Fruit fly (Drosophila melanogaster) whole organism, embryonic: ENCODE results near the gene CG7551.

ENCODE experiments used
- B-H1 ChIP-seq: fragments of 200-800 bp; sonication (Bioruptor generic); IDR thresholded peaks from 3 replicates; pipeline ENCODE4 v1.3.6; 2022; ENCODE audit warnings: missing biosample characterization, missing genetic modification characterization
- CG10462 ChIP-seq: fragments of 200-800 bp; sonication (Bioruptor generic); optimal IDR thresholded peaks from 2 replicates; lab custom pipeline; 2016; ENCODE audit warnings: missing biosample characterization, missing genetic modification characterization
- CG10979 ChIP-seq: fragments of 200-800 bp; sonication (Bioruptor generic); optimal IDR thresholded peaks from 2 replicates; lab custom pipeline; 2018; ENCODE audit warnings: missing biosample characterization, mild to moderate bottlenecking, missing genetic modification characterization, moderate library complexity
- CG11560 ChIP-seq: fragments of 200-800 bp; sonication (Bioruptor generic); IDR thresholded peaks from 3 replicates; pipeline ENCODE4 v1.3.6; 2022; ENCODE audit warnings: missing biosample characterization, missing genetic modification characterization
- CG11723 ChIP-seq: fragments of 200-800 bp; sonication (Bioruptor generic); optimal IDR thresholded peaks from 2 replicates; lab custom pipeline; 2017; ENCODE audit warnings: missing biosample characterization, mild to moderate bottlenecking, missing genetic modification characterization
- CG1529 ChIP-seq: fragments of 200-800 bp; sonication (Bioruptor generic); optimal IDR thresholded peaks from 3 replicates; lab custom pipeline; 2018; ENCODE audit warnings: missing biosample characterization, missing genetic modification characterization
- CG1602 ChIP-seq: fragments of 200-800 bp; sonication (Bioruptor generic); optimal IDR thresholded peaks from 3 replicates; lab custom pipeline; 2016; ENCODE audit warnings: missing biosample characterization, missing genetic modification characterization
- CG1647 ChIP-seq: fragments of 200-800 bp; sonication (Bioruptor generic); optimal IDR thresholded peaks from 3 replicates; lab custom pipeline; 2016; ENCODE audit warnings: missing biosample characterization, missing genetic modification characterization
- CG16815 ChIP-seq: fragments of 200-800 bp; sonication (Bioruptor generic); optimal IDR thresholded peaks from 3 replicates; lab custom pipeline; 2017; ENCODE audit warnings: missing biosample characterization, mild to moderate bottlenecking, missing genetic modification characterization
- CG17328 ChIP-seq: fragments of 200-800 bp; sonication (Bioruptor generic); IDR thresholded peaks from 2 replicates; pipeline ENCODE4 v1.3.6; 2022; ENCODE audit warnings: missing biosample characterization, missing genetic modification characterization
- CG31441 ChIP-seq: fragments of 200-800 bp; sonication (Bioruptor generic); IDR thresholded peaks from 2 replicates; pipeline ENCODE4 v1.3.6; 2022; ENCODE audit warnings: missing biosample characterization, missing genetic modification characterization
- CG3847 ChIP-seq: fragments of 200-800 bp; sonication (Bioruptor generic); IDR thresholded peaks from 2 replicates; pipeline ENCODE4 v1.3.6; 2022; ENCODE audit warnings: missing biosample characterization, missing genetic modification characterization
- CG5245 ChIP-seq: fragments of 200-800 bp; sonication (Bioruptor generic); optimal IDR thresholded peaks from 3 replicates; lab custom pipeline; 2016; ENCODE audit warnings: missing biosample characterization, missing genetic modification characterization
- CG6813 ChIP-seq: fragments of 200-800 bp; sonication (Bioruptor generic); optimal IDR thresholded peaks from 2 replicates; lab custom pipeline; 2017; ENCODE audit warnings: missing biosample characterization, missing genetic modification characterization, mild to moderate bottlenecking, moderate library complexity, missing genetic modification reagents
- CG7372 ChIP-seq: fragments of 200-800 bp; sonication (Bioruptor generic); IDR thresholded peaks from 2 replicates; pipeline ENCODE4 v1.3.6; 2022; ENCODE audit warnings: missing biosample characterization, missing genetic modification characterization
- D ChIP-seq, 2 experiments: fragments of 200-800 bp in 1 of 2; fragments of >200 bp in 1 of 2; sonication (Bioruptor generic) in 1 of 2; optimal IDR thresholded peaks; 2 replicates in 1 of 2; 3 replicates in 1 of 2; lab custom pipeline; 2017; ENCODE audit warnings: mild to moderate bottlenecking in 1 of 2, missing biosample characterization in 1 of 2, missing genetic modification characterization in 1 of 2, missing genetic modification reagents in 1 of 2
- Dref ChIP-seq: fragments of 200-800 bp; sonication (Bioruptor generic); IDR thresholded peaks from 2 replicates; pipeline ENCODE4 v1.3.6; 2022; ENCODE audit warnings: missing biosample characterization, missing genetic modification characterization
- H15 ChIP-seq: fragments of 200-800 bp; sonication (Bioruptor generic); IDR thresholded peaks from 3 replicates; pipeline ENCODE4 v1.3.6; 2022; ENCODE audit warnings: missing biosample characterization, missing genetic modification characterization
- HLHmδ ChIP-seq: fragments of 200-800 bp; sonication (Bioruptor generic); optimal IDR thresholded peaks from 2 replicates; lab custom pipeline; 2018; ENCODE audit warnings: missing biosample characterization, mild to moderate bottlenecking, missing genetic modification characterization, moderate library complexity
- Hand ChIP-seq: fragments of 200-800 bp; sonication (Bioruptor generic); optimal IDR thresholded peaks from 2 replicates; lab custom pipeline; 2017; ENCODE audit warnings: mild to moderate bottlenecking, missing biosample characterization, missing genetic modification reagents, missing genetic modification characterization
- Hmx ChIP-seq: fragments of 200-800 bp; sonication (Bioruptor generic); optimal IDR thresholded peaks from 2 replicates; lab custom pipeline; 2016; ENCODE audit warnings: missing biosample characterization, missing genetic modification characterization
- Hr51 ChIP-seq, 2 experiments: fragments of 200-800 bp; sonication (Bioruptor generic); optimal IDR thresholded peaks; 2 replicates in 1 of 2; 3 replicates in 1 of 2; lab custom pipeline; 2016 to 2018; ENCODE audit warnings: missing biosample characterization in 2 of 2, missing genetic modification characterization in 2 of 2, mild to moderate bottlenecking in 1 of 2, moderate library complexity in 1 of 2
- Lhr ChIP-seq: fragments of 200-800 bp; sonication (Bioruptor generic); optimal IDR thresholded peaks from 3 replicates; lab custom pipeline; 2017; ENCODE audit warnings: mild to moderate bottlenecking, missing biosample characterization, missing genetic modification reagents, missing genetic modification characterization
- MBD-R2 ChIP-seq: fragments of 200-800 bp; sonication (Bioruptor generic); IDR thresholded peaks from 2 replicates; pipeline ENCODE4 v1.3.6; 2022; ENCODE audit warnings: missing biosample characterization, missing genetic modification characterization
- Med ChIP-seq: fragments of 200-800 bp; sonication (Bioruptor generic); peaks from one replicate; lab custom pipeline; 2016; ENCODE audit warnings: missing biosample characterization, missing genetic modification characterization, mild to moderate bottlenecking, inconsistent platforms, moderate library complexity
- Oli ChIP-seq: fragments of 200-800 bp; sonication (Bioruptor generic); optimal IDR thresholded peaks from 2 replicates; lab custom pipeline; 2018; ENCODE audit warnings: missing biosample characterization, mild to moderate bottlenecking, missing genetic modification characterization, moderate library complexity
- Opbp ChIP-seq: fragments of 200-800 bp; sonication (Bioruptor generic); IDR thresholded peaks from 3 replicates; pipeline ENCODE4 v1.3.6; 2022; ENCODE audit warnings: missing biosample characterization, missing genetic modification characterization; ENCODE audit not compliant: partially characterized antibody
- Ptx1 ChIP-seq: fragments of 200-800 bp; sonication (Bioruptor generic); IDR thresholded peaks from 2 replicates; pipeline ENCODE4 v1.3.6; 2022; ENCODE audit warnings: missing biosample characterization, missing genetic modification characterization
- cas ChIP-seq: fragments of 200-800 bp; sonication (Bioruptor generic); IDR thresholded peaks from 2 replicates; pipeline ENCODE4 v1.3.6; 2022; ENCODE audit warnings: missing biosample characterization, missing genetic modification characterization
- crc ChIP-seq: fragments of 200-800 bp; sonication (Bioruptor generic); optimal IDR thresholded peaks from 2 replicates; lab custom pipeline; 2016; ENCODE audit warnings: missing biosample characterization, missing genetic modification characterization
- dmrt11E ChIP-seq: fragments of 200-800 bp; sonication (Bioruptor generic); optimal IDR thresholded peaks from 3 replicates; lab custom pipeline; 2018; ENCODE audit warnings: missing biosample characterization, mild to moderate bottlenecking, missing genetic modification characterization, moderate library complexity
- fru ChIP-seq: fragments of >200 bp; optimal IDR thresholded peaks from 2 replicates; lab custom pipeline; 2017
- fu2 ChIP-seq: fragments of 200-800 bp; sonication (Bioruptor generic); optimal IDR thresholded peaks from 2 replicates; lab custom pipeline; 2016; ENCODE audit warnings: missing biosample characterization, missing genetic modification characterization
- gsb ChIP-seq: fragments of 200-800 bp; sonication (Bioruptor generic); IDR thresholded peaks from 2 replicates; pipeline ENCODE4 v1.3.6; 2022; ENCODE audit warnings: missing biosample characterization, missing genetic modification characterization
- hkb ChIP-seq, 2 experiments: fragments of 200-800 bp in 1 of 2; fragments of >200 bp in 1 of 2; sonication (Bioruptor generic) in 1 of 2; IDR thresholded peaks in 1 of 2; optimal IDR thresholded peaks in 1 of 2; 2 replicates each; pipeline versions ENCODE4 v1.3.6 to Lab custom; 2017 to 2022; ENCODE audit warnings: missing biosample characterization in 1 of 2, missing genetic modification characterization in 1 of 2
- mam ChIP-seq: fragments of 200-800 bp; sonication (Bioruptor generic); optimal IDR thresholded peaks from 3 replicates; lab custom pipeline; 2016; ENCODE audit warnings: missing biosample characterization, missing genetic modification characterization
- odd ChIP-seq: fragments of 200-800 bp; sonication (Bioruptor generic); optimal IDR thresholded peaks from 2 replicates; lab custom pipeline; 2017; ENCODE audit warnings: missing biosample characterization, mild to moderate bottlenecking, missing genetic modification characterization
- onecut ChIP-seq: fragments of 200-800 bp; sonication (Bioruptor generic); IDR thresholded peaks from 2 replicates; pipeline ENCODE4 v1.3.6; 2022; ENCODE audit warnings: missing biosample characterization, missing genetic modification characterization
- pho ChIP-seq: fragments of 200-800 bp; sonication (Bioruptor generic); optimal IDR thresholded peaks from 2 replicates; lab custom pipeline; 2016; ENCODE audit warnings: missing biosample characterization, missing genetic modification characterization
- prd ChIP-seq, 3 experiments: fragments of >200 bp in 2 of 3; fragments of 200-800 bp in 1 of 3; sonication (Bioruptor generic) in 1 of 3; optimal IDR thresholded peaks in 2 of 3; IDR thresholded peaks in 1 of 3; 2 replicates in 2 of 3; 3 replicates in 1 of 3; pipeline versions ENCODE4 v1.3.6 to Lab custom; 2017 to 2022; ENCODE audit warnings: missing biosample characterization in 1 of 3, missing genetic modification characterization in 1 of 3
- ranshi ChIP-seq: fragments of 200-800 bp; sonication (Bioruptor generic); IDR thresholded peaks from 2 replicates; pipeline ENCODE4 v1.3.6; 2022; ENCODE audit warnings: missing biosample characterization, missing genetic modification characterization
- ro ChIP-seq: fragments of 200-800 bp; sonication (Bioruptor generic); IDR thresholded peaks from 2 replicates; pipeline ENCODE4 v1.3.6; 2022; ENCODE audit warnings: missing biosample characterization, missing genetic modification characterization
- row ChIP-seq: fragments of 200-800 bp; sonication (Bioruptor generic); IDR thresholded peaks from 3 replicates; pipeline ENCODE4 v1.3.6; 2022; ENCODE audit warnings: missing biosample characterization, missing genetic modification characterization
- slou ChIP-seq: fragments of 200-800 bp; sonication (Bioruptor generic); optimal IDR thresholded peaks from 3 replicates; lab custom pipeline; 2016; ENCODE audit warnings: missing biosample characterization, missing genetic modification characterization
- slp2 ChIP-seq: fragments of 200-800 bp; sonication (Bioruptor generic); optimal IDR thresholded peaks from 2 replicates; lab custom pipeline; 2016; ENCODE audit warnings: missing biosample characterization, missing genetic modification characterization
- tll ChIP-seq, 2 experiments: fragments of 200-800 bp in 1 of 2; fragments of >200 bp in 1 of 2; sonication (Bioruptor generic) in 1 of 2; optimal IDR thresholded peaks; 2 replicates each; lab custom pipeline; 2017 to 2019; ENCODE audit warnings: missing biosample characterization in 2 of 2, missing genetic modification characterization in 2 of 2, mild to moderate bottlenecking in 1 of 2, moderate library complexity in 1 of 2
- ttk ChIP-seq: fragments of 200-800 bp; sonication (Bioruptor generic); IDR thresholded peaks from 2 replicates; pipeline ENCODE4 v2.1.2; 2022; ENCODE audit warnings: missing biosample characterization, missing genetic modification characterization
- unc-4 ChIP-seq: fragments of 200-800 bp; sonication (Bioruptor generic); IDR thresholded peaks from 2 replicates; pipeline ENCODE4 v1.3.6; 2022; ENCODE audit warnings: missing biosample characterization, missing genetic modification characterization; ENCODE audit not compliant: partially characterized antibody
- unpg ChIP-seq: fragments of 200-800 bp; sonication (Bioruptor generic); optimal IDR thresholded peaks from 3 replicates; lab custom pipeline; 2018; ENCODE audit warnings: missing biosample characterization, mild to moderate bottlenecking, missing genetic modification characterization, moderate library complexity

CG7551 gene

DNA sequence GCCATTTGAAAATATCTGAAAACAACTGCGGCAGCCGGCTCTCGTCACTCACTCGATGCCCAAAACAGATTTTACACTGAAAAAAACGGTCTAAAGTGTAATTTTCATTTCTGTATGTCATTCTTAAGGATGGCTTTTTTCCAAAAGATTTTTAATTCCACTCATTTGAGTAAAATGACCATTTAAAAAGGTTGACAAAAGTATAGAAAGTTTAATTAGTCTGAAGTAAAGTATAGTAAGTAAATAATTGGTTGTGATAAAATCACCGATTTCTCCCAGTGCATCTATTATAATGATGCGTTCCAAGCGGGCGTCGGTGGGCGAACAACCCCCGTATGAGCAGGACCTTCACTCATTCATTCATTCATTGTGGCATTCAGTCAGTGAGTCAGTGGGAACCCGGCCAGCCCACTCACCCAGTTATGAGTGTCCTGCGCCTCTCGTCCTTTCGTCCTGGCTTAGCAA is 35.9 kb upstream of the CG7551 start (continued):
- TF ChIP-seq ttk (peak; percentile 67; the same call in 1 of the 2 replicates), CG11560 (tag; lab: Robert Waterston, UW) (0 out of 3 replicates have a peak, but pooled peaks have one; percentile 44), CG1529 (GFP tag; lab: Kevin White, UChicago) (peak; percentile 45), Hmx (no peak), dmrt11E (tag; lab: Kevin White, UChicago) (peak; percentile 88), gsb (GFP tag; lab: Robert Waterston, UW) (0 out of 2 replicates have a peak, but pooled peaks have one; percentile 6), CG3847 (GFP tag; lab: Robert Waterston, UW) (peak; percentile 68), Lhr (GFP tag; lab: Kevin White, UChicago) (peak; percentile 46), unc-4 (GFP tag; lab: Robert Waterston, UW) (no peak), row (GFP tag; lab: Robert Waterston, UW) (peak; percentile 91), pho (GFP tag; lab: Kevin White, UChicago) (peak; percentile 43), cas (GFP tag; lab: Robert Waterston, UW) (no peak), D (optimal IDR thresholded peaks at IDR 0.05; lab: Kevin White, UChicago) (no peak), D (GFP tag; optimal IDR thresholded peaks at IDR 0.05; lab: Kevin White, UChicago) (peak; percentile 92), ro (GFP tag; lab: Robert Waterston, UW) (peak; percentile 62; the same call in 1 of the 2 replicates), H15 (GFP tag; lab: Robert Waterston, UW) (peak; percentile 76), CG10462 (peak; percentile 9), CG17328 (GFP tag; lab: Robert Waterston, UW) (peak; percentile 87), hkb (optimal IDR thresholded peaks at IDR 0.05; lab: Kevin White, UChicago) (no peak), hkb (GFP tag; IDR thresholded peaks at IDR 0.05; lab: Robert Waterston, UW) (peak; percentile 85), CG6813 (GFP tag; lab: Kevin White, UChicago) (peak; percentile 78), CG1602 (GFP tag; lab: Kevin White, UChicago) (peak; percentile 71), onecut (peak; percentile 81), Med (peak; percentile 89), Dref (no peak), unpg (GFP tag; lab: Kevin White, UChicago) (peak; percentile 77), HLHmδ (no peak), CG16815 (GFP tag; lab: Kevin White, UChicago) (peak; percentile 58), fu2 (GFP tag; lab: Kevin White, UChicago) (no peak), crc (GFP tag; lab: Kevin White, UChicago) (peak; percentile 28), CG11723 (GFP tag; lab: Kevin White, UChicago) (peak; percentile 34), CG31441 (GFP tag; lab: Robert Waterston, UW) (peak; percentile 88), Hr51 (GFP tag; optimal IDR thresholded peaks at IDR 0.05; lab: Kevin White, UChicago) (peak; percentile 38 to 61), Opbp (GFP tag; lab: Robert Waterston, UW) (no peak), tll (GFP tag; optimal IDR thresholded peaks at IDR 0.05; lab: Kevin White, UChicago) (peak in 1 of 2 experiments; percentile 37), slou (no peak), fru (no peak), mam (GFP tag; lab: Kevin White, UChicago) (peak; percentile 38), Oli (tag; lab: Kevin White, UChicago) (peak; percentile 71), CG7372 (GFP tag; lab: Robert Waterston, UW) (peak; percentile 63), CG1647 (GFP tag; lab: Kevin White, UChicago) (no peak), prd (optimal IDR thresholded peaks at IDR 0.05; lab: Kevin White, UChicago) (no peak), prd (GFP tag; IDR thresholded peaks at IDR 0.05; lab: Robert Waterston, UW) (peak; percentile 89), CG5245 (GFP tag; lab: Kevin White, UChicago) (peak; percentile 69), ranshi (GFP tag; lab: Robert Waterston, UW) (peak; percentile 79; the same call in 1 of the 2 replicates), Hand (GFP tag; lab: Kevin White, UChicago) (peak; percentile 23), slp2 (peak; percentile 50), MBD-R2 (GFP tag; lab: Robert Waterston, UW) (peak; percentile 32; the same call in 1 of the 2 replicates), Ptx1 (GFP tag; lab: Robert Waterston, UW) (peak; percentile 78), CG10979 (tag; lab: Kevin White, UChicago) (peak; percentile 92), odd (GFP tag; lab: Kevin White, UChicago) (peak; percentile 42), B-H1 (GFP tag; lab: Robert Waterston, UW) (peak; percentile 66)
